Worm (Caenorhabditis elegans) whole organism, L4 larva: ENCODE measurements around the gene nlp-101.

Experiments
- aha-1 ChIP-seq: fragments of 150-350 bp; peaks from one replicate; lab custom pipeline; 2014; ENCODE audit warnings: missing biosample characterization, missing genetic modification characterization
- aly-2 ChIP-seq: sonication (generic microtip); optimal IDR thresholded peaks from 2 replicates; lab custom pipeline; 2018; ENCODE audit warnings: missing biosample characterization, missing genetic modification characterization
- attf-4 ChIP-seq: sonication (generic microtip); optimal IDR thresholded peaks from 3 replicates; lab custom pipeline; 2017; ENCODE audit warnings: missing biosample characterization, missing genetic modification characterization
- ceh-20 ChIP-seq: fragments of 200-800 bp; sonication (Bioruptor generic); IDR thresholded peaks from 2 replicates; pipeline ENCODE4 v1.3.6; 2022; ENCODE audit warnings: missing genetic modification reagents, missing genetic modification characterization, missing compliant biosample characterization
- ceh-32 ChIP-seq: sonication (generic microtip); optimal IDR thresholded peaks from 2 replicates; lab custom pipeline; 2016; ENCODE audit warnings: mild to moderate bottlenecking, missing genetic modification characterization, missing compliant biosample characterization; ENCODE audit not compliant: poor library complexity
- ctbp-1 ChIP-seq: fragments of 200-800 bp; sonication (Bioruptor generic); IDR thresholded peaks from 2 replicates; pipeline ENCODE4 v1.3.6; 2022; ENCODE audit warnings: missing genetic modification reagents, missing genetic modification characterization, missing compliant biosample characterization
- daf-12 ChIP-seq: fragments of 150-350 bp; optimal IDR thresholded peaks from 2 replicates; lab custom pipeline; 2014; ENCODE audit warnings: missing biosample characterization, missing genetic modification reagents, missing genetic modification characterization
- daf-16 ChIP-seq, 3 experiments: sonication (generic microtip); optimal IDR thresholded peaks; 2 replicates each; lab custom pipeline; 2016 to 2017; ENCODE audit warnings: missing genetic modification characterization in 3 of 3, missing genetic modification reagents in 3 of 3, mild to moderate bottlenecking in 2 of 3, missing compliant biosample characterization in 2 of 3, missing biosample characterization in 1 of 3, moderate library complexity in 1 of 3
- dmd-8 ChIP-seq: fragments of 200-800 bp; sonication (Bioruptor generic); IDR thresholded peaks from 2 replicates; pipeline ENCODE4 v1.3.6; 2022; ENCODE audit warnings: missing genetic modification characterization, missing compliant biosample characterization
- dmd-9 ChIP-seq: fragments of 200-800 bp; sonication (Bioruptor generic); IDR thresholded peaks from 2 replicates; pipeline ENCODE4 v1.3.6; 2022; ENCODE audit warnings: missing genetic modification reagents, missing genetic modification characterization, missing compliant biosample characterization
- dpl-1 ChIP-seq: fragments of 150-350 bp; optimal IDR thresholded peaks from 2 replicates; lab custom pipeline; 2014; ENCODE audit warnings: missing biosample characterization, missing genetic modification reagents, missing genetic modification characterization
- duxl-1 ChIP-seq: sonication (generic microtip); optimal IDR thresholded peaks from 2 replicates; lab custom pipeline; 2016; ENCODE audit warnings: mild to moderate bottlenecking, missing genetic modification characterization, moderate library complexity, missing compliant biosample characterization; ENCODE audit not compliant: poor library complexity
- egl-27 ChIP-seq: sonication (generic microtip); optimal IDR thresholded peaks from 3 replicates; lab custom pipeline; 2017; ENCODE audit warnings: missing biosample characterization, missing genetic modification reagents, missing genetic modification characterization
- egl-43 ChIP-seq: fragments of 200-800 bp; sonication (Bioruptor generic); IDR thresholded peaks from 2 replicates; pipeline ENCODE4 v1.3.6; 2022; ENCODE audit warnings: missing genetic modification reagents, missing genetic modification characterization, missing compliant biosample characterization
- gei-8 ChIP-seq: fragments of 200-800 bp; sonication (Bioruptor generic); optimal IDR thresholded peaks from 2 replicates; lab custom pipeline; 2018; ENCODE audit warnings: mild to moderate bottlenecking, missing genetic modification characterization, missing compliant biosample characterization
- hif-1 ChIP-seq, 2 experiments: sonication (generic microtip); optimal IDR thresholded peaks; 2 replicates each; lab custom pipeline; 2016 to 2017; ENCODE audit warnings: missing compliant biosample characterization in 2 of 2, missing genetic modification characterization in 2 of 2, missing genetic modification reagents in 2 of 2, missing genotype in 2 of 2, mild to moderate bottlenecking in 1 of 2
- hlh-11 ChIP-seq: fragments of 200-800 bp; sonication (Bioruptor generic); optimal IDR thresholded peaks from 2 replicates; lab custom pipeline; 2018; ENCODE audit warnings: mild to moderate bottlenecking, missing genetic modification characterization, missing compliant biosample characterization
- hlh-30 ChIP-seq: sonication (generic microtip); optimal IDR thresholded peaks from 2 replicates; lab custom pipeline; 2017; ENCODE audit warnings: antibody characterized with exemption, mild to moderate bottlenecking, missing genetic modification characterization, missing compliant biosample characterization; ENCODE audit not compliant: insufficient read depth
- hmg-1.1 ChIP-seq: fragments of 200-800 bp; sonication (Bioruptor generic); IDR thresholded peaks from 2 replicates; pipeline ENCODE4 v1.3.6; 2022; ENCODE audit warnings: missing genetic modification reagents, missing genetic modification characterization, missing compliant biosample characterization
- lin-13 ChIP-seq: fragments of 150-350 bp; optimal IDR thresholded peaks from 2 replicates; lab custom pipeline; 2014; ENCODE audit warnings: missing biosample characterization, missing genetic modification reagents, missing genetic modification characterization
- lir-3 ChIP-seq: sonication (generic microtip); optimal IDR thresholded peaks from 2 replicates; lab custom pipeline; 2016; ENCODE audit warnings: mild to moderate bottlenecking, missing genetic modification characterization, missing compliant biosample characterization
- madf-5 ChIP-seq, 2 experiments: fragments of 200-800 bp; sonication (Bioruptor generic); IDR thresholded peaks; 2 replicates each; pipeline ENCODE4 v1.3.6; 2022; ENCODE audit warnings: missing compliant biosample characterization in 2 of 2, missing genetic modification characterization in 2 of 2
- madf-9 ChIP-seq: fragments of 200-800 bp; sonication (Bioruptor generic); conservative IDR thresholded peaks from 2 replicates; pipeline ENCODE4 v1.3.6; 2022; ENCODE audit warnings: missing genetic modification reagents, missing genetic modification characterization, missing compliant biosample characterization
- mdl-1 ChIP-seq, 2 experiments: fragments of 150-350 bp in 1 of 2; sonication (generic microtip) in 1 of 2; optimal IDR thresholded peaks; 2 replicates each; lab custom pipeline; 2014 to 2017; ENCODE audit warnings: missing biosample characterization in 2 of 2, missing genetic modification characterization in 2 of 2
- mdt-29 ChIP-seq: fragments of 200-800 bp; sonication (Bioruptor generic); IDR thresholded peaks from 2 replicates; pipeline ENCODE4 v1.3.6; 2022; ENCODE audit warnings: missing genetic modification reagents, missing genetic modification characterization, missing compliant biosample characterization
- mep-1 ChIP-seq: fragments of 150-350 bp; sonication (generic microtip); optimal IDR thresholded peaks from 3 replicates; lab custom pipeline; 2014; ENCODE audit warnings: missing biosample characterization, missing genetic modification characterization
- mes-2 ChIP-seq: sonication (generic microtip); optimal IDR thresholded peaks from 2 replicates; lab custom pipeline; 2016; ENCODE audit warnings: missing genotype, mild to moderate bottlenecking, missing genetic modification characterization, missing compliant biosample characterization; ENCODE audit not compliant: poor library complexity, severe bottlenecking
- nhr-102 ChIP-seq: sonication (generic microtip); optimal IDR thresholded peaks from 2 replicates; lab custom pipeline; 2016; ENCODE audit warnings: mild to moderate bottlenecking, missing genetic modification characterization, moderate library complexity, missing compliant biosample characterization
- nhr-11 ChIP-seq: fragments of 150-350 bp; optimal IDR thresholded peaks from 2 replicates; lab custom pipeline; 2014; ENCODE audit warnings: missing biosample characterization, missing genetic modification characterization
- nhr-237 ChIP-seq: sonication (generic microtip); optimal IDR thresholded peaks from 2 replicates; lab custom pipeline; 2017; ENCODE audit warnings: missing biosample characterization, missing genetic modification characterization
- nhr-28 ChIP-seq: fragments of 150-350 bp; optimal IDR thresholded peaks from 2 replicates; lab custom pipeline; 2014; ENCODE audit warnings: missing biosample characterization, missing genetic modification characterization
- nhr-42 ChIP-seq: fragments of 200-800 bp; sonication (Bioruptor generic); IDR thresholded peaks from 2 replicates; pipeline ENCODE4 v1.3.6; 2022; ENCODE audit warnings: missing genetic modification characterization, missing compliant biosample characterization
- nhr-76 ChIP-seq: fragments of 150-350 bp; optimal IDR thresholded peaks from 2 replicates; lab custom pipeline; 2014; ENCODE audit warnings: missing biosample characterization, missing genetic modification characterization
- php-3 ChIP-seq: fragments of 200-800 bp; sonication (Bioruptor generic); IDR thresholded peaks from 2 replicates; pipeline ENCODE4 v1.3.6; 2022; ENCODE audit warnings: missing genetic modification reagents, missing genetic modification characterization, missing compliant biosample characterization
- pqm-1 ChIP-seq: sonication (generic microtip); optimal IDR thresholded peaks from 2 replicates; lab custom pipeline; 2017; ENCODE audit warnings: missing biosample characterization, missing genetic modification characterization
- rbr-2 ChIP-seq: sonication (generic microtip); optimal IDR thresholded peaks from 2 replicates; lab custom pipeline; 2016; ENCODE audit warnings: missing genotype, missing genetic modification characterization, missing compliant biosample characterization
- saeg-2 ChIP-seq: fragments of 200-800 bp; sonication (Bioruptor generic); IDR thresholded peaks from 2 replicates; pipeline ENCODE4 v1.3.6; 2022; ENCODE audit warnings: missing genetic modification reagents, missing genetic modification characterization, missing compliant biosample characterization
- sdz-12 ChIP-seq: fragments of 200-800 bp; sonication (Bioruptor generic); optimal IDR thresholded peaks from 2 replicates; lab custom pipeline; 2018; ENCODE audit warnings: mild to moderate bottlenecking, missing genetic modification characterization, missing compliant biosample characterization
- skn-1 ChIP-seq: fragments of 150-350 bp; optimal IDR thresholded peaks from 2 replicates; lab custom pipeline; 2014; ENCODE audit warnings: missing biosample characterization, missing genetic modification characterization
- snpc-1.2 ChIP-seq: fragments of 200-800 bp; sonication (Bioruptor generic); IDR thresholded peaks from 2 replicates; pipeline ENCODE4 v1.3.6; 2022; ENCODE audit warnings: missing genetic modification reagents, missing genetic modification characterization, missing compliant biosample characterization
- snpc-4 ChIP-seq: fragments of 150-350 bp; optimal IDR thresholded peaks from 2 replicates; lab custom pipeline; 2014; ENCODE audit warnings: missing biosample characterization, missing genetic modification characterization
- spr-3 ChIP-seq: fragments of 200-800 bp; sonication (Bioruptor generic); optimal IDR thresholded peaks from 2 replicates; lab custom pipeline; 2018; ENCODE audit warnings: mild to moderate bottlenecking, missing genetic modification characterization, missing compliant biosample characterization
- tag-97 ChIP-seq: fragments of 200-800 bp; sonication (Bioruptor generic); IDR thresholded peaks from 2 replicates; pipeline ENCODE4 v1.3.6; 2022; ENCODE audit warnings: missing genetic modification characterization, missing compliant biosample characterization
- zfp-2 ChIP-seq: sonication (generic microtip); optimal IDR thresholded peaks from 2 replicates; lab custom pipeline; 2016; ENCODE audit warnings: mild to moderate bottlenecking, missing genetic modification characterization, missing compliant biosample characterization
- zfp-3 ChIP-seq: fragments of 200-800 bp; sonication (Bioruptor generic); conservative IDR thresholded peaks from 2 replicates; pipeline ENCODE4 v1.3.6; 2022; ENCODE audit warnings: missing genetic modification reagents, missing genetic modification characterization, missing compliant biosample characterization
- ztf-7 ChIP-seq: fragments of 150-350 bp; optimal IDR thresholded peaks from 2 replicates; lab custom pipeline; 2014; ENCODE audit warnings: missing biosample characterization, missing genetic modification characterization

Gene nlp-101

ce11 chrX:7794306-7794743, 44.4 kb upstream of the nlp-101 start (continued):
- no peak for TF ChIP-seq ceh-32 (tag; lab: Kevin White, UChicago)
- peak; percentile 90 for TF ChIP-seq egl-43 (GFP tag; lab: Robert Waterston, UW)
- peak; percentile 16 for TF ChIP-seq nhr-11 (tag; lab: Kevin White, UChicago)
- no peak for TF ChIP-seq mdl-1 (tag; optimal IDR thresholded peaks at IDR 0.05; lab: Kevin White, UChicago)

- TF ChIP-seq sdz-12 (GFP tag; lab: Kevin White, UChicago) (no peak), duxl-1 (tag; lab: Kevin White, UChicago) (peak; percentile 15), zfp-2 (tag; lab: Kevin White, UChicago) (no peak), ztf-7 (tag; lab: Kevin White, UChicago) (peak; percentile 36), madf-5 (GFP tag; IDR thresholded peaks at IDR 0.05; lab: Robert Waterston, UW) (no peak), dmd-8 (no peak), php-3 (GFP tag; lab: Robert Waterston, UW) (peak; percentile 77), tag-97 (GFP tag; lab: Robert Waterston, UW) (no peak), rbr-2 (tag; lab: Kevin White, UChicago) (peak; percentile 39), hlh-30 (tag; lab: Kevin White, UChicago) (peak; percentile 27), nhr-42 (GFP tag; lab: Robert Waterston, UW) (no peak), mep-1 (tag; lab: Kevin White, UChicago) (peak; percentile 36), snpc-1.2 (GFP tag; lab: Robert Waterston, UW) (no peak), hmg-1.1 (0 out of 2 replicates have a peak, but pooled peaks have one; percentile 25), hif-1 (tag; optimal IDR thresholded peaks at IDR 0.05; lab: Kevin White, UChicago) (peak in 1 of 2 experiments; percentile 79), daf-16 (GFP tag; optimal IDR thresholded peaks at IDR 0.05; lab: Kevin White, UChicago) (no peak), daf-16 (tag; optimal IDR thresholded peaks at IDR 0.05; lab: Kevin White, UChicago) (peak; percentile 73), nhr-28 (tag; lab: Kevin White, UChicago) (peak; percentile 15), nhr-102 (peak; percentile 12), madf-9 (peak; percentile 28; the same call in 1 of the 2 replicates), dpl-1 (GFP tag; lab: Kevin White, UChicago) (peak; percentile 15), aha-1 (tag; lab: Kevin White, UChicago) (peak; percentile 27), mes-2 (peak; percentile 97)
Observed at ce11 chrX:7798248-7799020, 40.2 kb upstream of the nlp-101 start, which contains the start of gene adm-4. Gene adm-4, minus strand, starts transcription at chrX:7798298.

ce11 chrX:7799680-7800079, 39.0 kb upstream of the nlp-101 start, which contains the start of gene gpx-7:
Gene gpx-7, minus strand, starts transcription at chrX:7799780.
- TF ChIP-seq nhr-237 (no peak), aly-2 (tag; lab: Kevin White, UChicago) (no peak), gei-8 (GFP tag; lab: Kevin White, UChicago) (no peak), daf-12 (tag; lab: Kevin White, UChicago) (no peak), nhr-42 (GFP tag; lab: Robert Waterston, UW) (no peak), zfp-2 (tag; lab: Kevin White, UChicago) (no peak), skn-1 (tag; lab: Kevin White, UChicago) (no peak), ceh-20 (GFP tag; lab: Robert Waterston, UW) (no peak), spr-3 (GFP tag; lab: Kevin White, UChicago) (no peak), hlh-11 (tag; lab: Kevin White, UChicago) (no peak), daf-16 (GFP tag; optimal IDR thresholded peaks at IDR 0.05; lab: Kevin White, UChicago) (no peak), daf-16 (tag; optimal IDR thresholded peaks at IDR 0.05; lab: Kevin White, UChicago) (peak; percentile 50), nhr-102 (no peak), mdt-29 (GFP tag; lab: Robert Waterston, UW) (no peak), lin-13 (GFP tag; lab: Kevin White, UChicago) (no peak), pqm-1 (peak; percentile 38), dmd-9 (GFP tag; lab: Robert Waterston, UW) (no peak), snpc-4 (no peak), zfp-3 (GFP tag; lab: Robert Waterston, UW) (no peak), rbr-2 (tag; lab: Kevin White, UChicago) (no peak), ctbp-1 (GFP tag; lab: Robert Waterston, UW) (no peak), nhr-76 (no peak), saeg-2 (GFP tag; lab: Robert Waterston, UW) (no peak), attf-4 (no peak), egl-27 (no peak), lir-3 (tag; lab: Kevin White, UChicago) (no peak)
